Worm (Caenorhabditis elegans) whole organism, midembryonic: ENCODE results near the gene hpo-31.

Experiments
- T22C8.4 ChIP-seq: fragments of 200-800 bp; sonication (Bioruptor generic); IDR thresholded peaks from 2 replicates; pipeline ENCODE4 v1.3.6; 2022; ENCODE audit warnings: missing genetic modification characterization, missing compliant biosample characterization
- cog-1 ChIP-seq: sonication (generic microtip); optimal IDR thresholded peaks from 2 replicates; lab custom pipeline; 2016; ENCODE audit warnings: missing genetic modification characterization, missing compliant biosample characterization
- flt-1 ChIP-seq: fragments of 200-800 bp; sonication (Bioruptor generic); IDR thresholded peaks from 2 replicates; pipeline ENCODE4 v1.3.6; 2022; ENCODE audit warnings: missing genetic modification characterization, missing compliant biosample characterization
- klf-2 ChIP-seq: fragments of 200-800 bp; sonication (Bioruptor generic); conservative IDR thresholded peaks from 2 replicates; pipeline ENCODE4 v1.3.6; 2022; ENCODE audit warnings: missing genetic modification reagents, missing genetic modification characterization, missing compliant biosample characterization
- med-1 ChIP-seq: sonication (generic microtip); optimal IDR thresholded peaks from 2 replicates; lab custom pipeline; 2017; ENCODE audit warnings: missing genetic modification characterization, mild to moderate bottlenecking, missing compliant biosample characterization, antibody characterized with exemption, missing genetic modification reagents; ENCODE audit not compliant: insufficient read depth
- ref-1 ChIP-seq: fragments of 200-800 bp; sonication (Bioruptor generic); conservative IDR thresholded peaks from 2 replicates; pipeline ENCODE4 v1.3.6; 2022; ENCODE audit warnings: missing genetic modification reagents, missing genetic modification characterization, missing compliant biosample characterization
- tab-1 ChIP-seq: fragments of 200-800 bp; sonication (Bioruptor generic); IDR thresholded peaks from 2 replicates; pipeline ENCODE4 v1.3.6; 2022; ENCODE audit warnings: missing genetic modification characterization, missing compliant biosample characterization
- ztf-23 ChIP-seq: fragments of 200-800 bp; sonication (Bioruptor generic); IDR thresholded peaks from 2 replicates; pipeline ENCODE4 v1.3.6; 2022; ENCODE audit warnings: missing genetic modification reagents, missing genetic modification characterization, missing compliant biosample characterization
- ztf-29 ChIP-seq: fragments of 200-800 bp; sonication (Bioruptor generic); IDR thresholded peaks from 2 replicates; pipeline ENCODE4 v1.3.6; 2022; ENCODE audit warnings: missing genetic modification reagents, missing genetic modification characterization, missing compliant biosample characterization

Gene hpo-31

DNA sequence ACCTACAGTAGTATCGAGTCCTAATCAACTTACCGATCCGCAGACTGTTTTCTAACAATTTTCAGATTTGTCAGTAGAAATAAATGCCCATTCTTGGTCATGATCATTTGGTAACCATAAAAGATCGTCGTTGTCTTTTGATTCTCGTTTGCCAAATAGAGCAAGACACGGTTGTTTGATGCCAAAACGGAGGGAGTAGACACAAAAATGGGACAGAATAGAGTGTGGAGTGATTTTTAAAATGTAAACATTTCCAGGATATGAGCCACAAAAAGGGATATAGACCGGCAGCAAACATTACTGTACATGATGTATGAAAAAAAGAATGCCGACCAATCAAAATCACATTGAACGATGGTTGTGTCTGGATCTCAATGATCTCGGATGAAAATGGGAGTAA, 6.0 kb upstream of the hpo-31 start, which contains the start of gene F55B12.2:
TSS of gene F55B12.2 (minus strand) at position 101 of the 400 bp plus-strand sequence.
- TF ChIP-seq tab-1 (GFP tag; lab: Robert Waterston, UW) (no peak), ztf-29 (GFP tag; lab: Robert Waterston, UW) (no peak), klf-2 (GFP tag; lab: Robert Waterston, UW) (no peak), T22C8.4 (GFP tag; lab: Robert Waterston, UW) (no peak), ztf-23 (GFP tag; lab: Robert Waterston, UW) (no peak), ref-1 (GFP tag; lab: Robert Waterston, UW) (no peak), cog-1 (no peak), flt-1 (GFP tag; lab: Robert Waterston, UW) (no peak), med-1 (no peak)

ce11 chrV:13818824-13819408, 3.9 kb upstream of the hpo-31 start, which contains the start of gene sel-10:
sel-10 (plus strand) TSS chrV:13819361.
- TF ChIP-seq ztf-29 (GFP tag; lab: Robert Waterston, UW) (no peak), ztf-23 (GFP tag; lab: Robert Waterston, UW) (no peak), ref-1 (GFP tag; lab: Robert Waterston, UW) (no peak), flt-1 (GFP tag; lab: Robert Waterston, UW) (no peak), cog-1 (peak; percentile 7), klf-2 (GFP tag; lab: Robert Waterston, UW) (no peak)

DNA sequence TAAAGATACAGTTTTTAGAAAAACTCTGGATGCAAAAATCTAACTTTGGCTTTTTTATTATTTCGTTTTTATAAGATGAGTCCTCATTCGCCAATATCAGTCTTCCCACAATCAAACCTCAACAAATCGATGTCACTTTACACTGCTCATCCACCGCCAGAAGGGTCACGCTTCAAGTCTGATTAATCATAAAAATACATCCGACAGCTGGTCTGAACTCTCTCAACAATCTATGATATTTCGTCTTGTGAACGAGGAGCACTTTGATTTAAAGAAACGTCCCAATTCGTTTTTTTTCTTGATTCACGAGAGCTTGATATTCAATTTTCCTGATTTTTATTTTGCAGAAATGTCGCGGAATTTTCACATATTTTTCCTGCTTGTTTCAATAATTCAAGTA, 5.1 kb downstream of the hpo-31 start, which contains the start of gene nrf-5:
TSS of gene nrf-5 (plus strand) at position 348 of the 400 bp plus-strand sequence.
- no peak for TF ChIP-seq ztf-23 (GFP tag; lab: Robert Waterston, UW)

DNA sequence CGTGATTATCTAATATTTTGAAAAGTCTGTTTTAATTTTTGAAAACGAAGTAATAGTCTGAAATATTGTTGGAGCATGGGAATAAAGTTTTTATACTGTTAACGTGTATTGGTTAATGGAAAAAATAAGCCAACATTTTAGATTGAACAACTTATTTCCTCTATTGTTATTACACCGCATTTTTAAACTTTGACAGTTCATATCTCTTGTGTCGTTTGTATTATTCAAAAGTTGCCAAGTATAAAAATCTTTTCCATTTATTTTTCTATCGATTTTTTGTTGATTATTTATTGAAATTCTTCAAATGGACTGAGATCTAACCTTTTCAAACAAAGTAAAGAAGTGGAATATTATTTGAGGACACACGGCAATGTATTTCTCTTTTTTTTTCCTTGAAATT, 8.0 kb downstream of the hpo-31 start, which contains the start of gene str-165:
TSS of gene str-165 (plus strand) at position 301 of the 400 bp plus-strand sequence.
- no peak for TF ChIP-seq tab-1 (GFP tag; lab: Robert Waterston, UW)
- TF ChIP-seq flt-1 (GFP tag; lab: Robert Waterston, UW) = no peak
- no peak for TF ChIP-seq ref-1 (GFP tag; lab: Robert Waterston, UW)
- TF ChIP-seq cog-1 = no peak
- TF ChIP-seq ztf-29 (GFP tag; lab: Robert Waterston, UW) = no peak
- TF ChIP-seq T22C8.4 (GFP tag; lab: Robert Waterston, UW) = no peak
- TF ChIP-seq ztf-23 (GFP tag; lab: Robert Waterston, UW) = no peak
- TF ChIP-seq med-1 = no peak
- no peak for TF ChIP-seq klf-2 (GFP tag; lab: Robert Waterston, UW)

ce11 chrV:13833951-13834350, 11.1 kb downstream of the hpo-31 start, which contains the start of gene srx-129:
srx-129 (plus strand) TSS chrV:13834251.
- TF ChIP-seq ref-1 (GFP tag; lab: Robert Waterston, UW) (no peak), med-1 (no peak), ztf-23 (GFP tag; lab: Robert Waterston, UW) (no peak), cog-1 (no peak), T22C8.4 (GFP tag; lab: Robert Waterston, UW) (no peak), tab-1 (GFP tag; lab: Robert Waterston, UW) (no peak), ztf-29 (GFP tag; lab: Robert Waterston, UW) (no peak), flt-1 (GFP tag; lab: Robert Waterston, UW) (no peak), klf-2 (GFP tag; lab: Robert Waterston, UW) (no peak)

DNA sequence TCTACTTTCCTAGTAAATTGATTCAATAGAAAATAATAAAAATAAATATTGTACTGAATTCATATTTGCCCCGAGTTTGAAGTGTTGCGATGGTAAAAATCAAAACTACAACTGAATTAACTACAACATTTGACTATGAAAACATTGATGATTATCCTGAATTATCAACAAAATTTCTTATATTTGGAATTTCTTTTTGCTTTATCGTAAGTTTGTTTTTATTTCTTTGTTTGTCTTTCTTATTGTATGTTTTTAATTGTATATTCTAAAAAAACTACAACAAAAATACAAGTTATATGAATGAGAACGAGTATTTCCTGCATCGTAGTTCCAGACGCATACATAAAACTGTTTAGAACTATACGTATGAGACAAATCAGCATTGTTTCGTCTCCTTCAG, 14.3 kb downstream of the hpo-31 start, which contains the start of gene srx-128:
TSS of gene srx-128 (plus strand) at position 301 of the 400 bp plus-strand sequence.
- TF ChIP-seq cog-1 = no peak
- TF ChIP-seq med-1 = no peak
- no peak for TF ChIP-seq T22C8.4 (GFP tag; lab: Robert Waterston, UW)
- TF ChIP-seq ztf-29 (GFP tag; lab: Robert Waterston, UW) = no peak
- no peak for TF ChIP-seq flt-1 (GFP tag; lab: Robert Waterston, UW)
- TF ChIP-seq ref-1 (GFP tag; lab: Robert Waterston, UW) = no peak
- TF ChIP-seq tab-1 (GFP tag; lab: Robert Waterston, UW) = no peak
- no peak for TF ChIP-seq klf-2 (GFP tag; lab: Robert Waterston, UW)
- TF ChIP-seq ztf-23 (GFP tag; lab: Robert Waterston, UW) = no peak

DNA sequence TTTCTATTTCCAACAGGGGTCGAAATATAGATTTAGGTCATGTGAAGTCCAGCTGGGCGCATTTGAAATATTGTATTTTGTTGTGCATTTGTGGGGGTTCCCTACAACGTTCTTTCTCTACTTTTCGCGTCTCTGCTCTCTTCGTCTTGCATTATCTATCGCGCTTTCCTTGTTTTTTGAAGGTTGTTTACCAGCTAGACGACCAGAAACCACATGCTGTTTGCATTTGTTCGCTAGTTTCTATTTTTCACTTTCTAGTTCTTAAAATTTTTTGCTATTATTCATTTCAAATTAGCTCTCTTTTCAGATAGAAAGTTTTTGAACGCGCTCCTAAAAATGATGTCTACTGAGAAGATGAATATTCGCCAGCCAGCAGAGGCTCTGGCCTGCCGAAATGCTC, 16.6 kb downstream of the hpo-31 start, which contains the start of gene F55B12.10:
TSS of gene F55B12.10 (plus strand) at position 301 of the 400 bp plus-strand sequence.
- TF ChIP-seq ztf-23 (GFP tag; lab: Robert Waterston, UW) = no peak
- TF ChIP-seq klf-2 (GFP tag; lab: Robert Waterston, UW) = no peak
- TF ChIP-seq flt-1 (GFP tag; lab: Robert Waterston, UW) = no peak
- no peak for TF ChIP-seq ref-1 (GFP tag; lab: Robert Waterston, UW)
- TF ChIP-seq ztf-29 (GFP tag; lab: Robert Waterston, UW) = no peak
- TF ChIP-seq med-1 = no peak
- TF ChIP-seq tab-1 (GFP tag; lab: Robert Waterston, UW) = no peak
- TF ChIP-seq T22C8.4 (GFP tag; lab: Robert Waterston, UW) = no peak
- no peak for TF ChIP-seq cog-1

DNA sequence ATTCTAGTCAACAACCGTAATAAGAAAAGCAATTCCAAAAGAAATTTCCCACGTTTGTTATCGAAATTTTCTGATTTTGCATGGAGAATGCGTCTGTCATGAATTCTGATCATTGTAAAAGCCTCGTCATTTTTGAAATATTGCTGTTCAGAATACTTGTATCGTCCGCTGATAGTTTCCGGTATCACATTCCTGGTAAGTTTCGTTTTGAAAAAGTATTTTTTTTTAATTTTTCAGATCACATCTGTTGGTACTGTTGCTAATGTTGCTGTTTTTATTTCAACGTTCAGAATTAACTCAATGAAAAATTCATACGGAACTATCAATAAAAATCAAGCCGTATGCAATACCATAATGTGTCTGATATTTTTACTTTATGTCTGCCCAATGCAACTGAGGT, 18.1 kb downstream of the hpo-31 start, which contains the start of gene srx-17:
TSS of gene srx-17 (plus strand) at position 301 of the 400 bp plus-strand sequence.
- TF ChIP-seq ref-1 (GFP tag; lab: Robert Waterston, UW) = no peak
- no peak for TF ChIP-seq T22C8.4 (GFP tag; lab: Robert Waterston, UW)
- no peak for TF ChIP-seq med-1
- TF ChIP-seq ztf-29 (GFP tag; lab: Robert Waterston, UW) = no peak
- no peak for TF ChIP-seq flt-1 (GFP tag; lab: Robert Waterston, UW)
- TF ChIP-seq ztf-23 (GFP tag; lab: Robert Waterston, UW) = no peak
- no peak for TF ChIP-seq tab-1 (GFP tag; lab: Robert Waterston, UW)
- TF ChIP-seq cog-1 = no peak
- no peak for TF ChIP-seq klf-2 (GFP tag; lab: Robert Waterston, UW)

ce11 chrV:13843147-13843546, 20.3 kb downstream of the hpo-31 start, which contains the start of gene srx-130:
srx-130 (plus strand) TSS chrV:13843447.
- TF ChIP-seq T22C8.4 (GFP tag; lab: Robert Waterston, UW) (no peak), ztf-23 (GFP tag; lab: Robert Waterston, UW) (no peak), ztf-29 (GFP tag; lab: Robert Waterston, UW) (no peak), cog-1 (no peak), klf-2 (GFP tag; lab: Robert Waterston, UW) (no peak), med-1 (no peak)
